Worm (Caenorhabditis elegans) whole organism, young adult: ENCODE results near the gene sqv-4.
A peak's percentile ranks its signal among the peaks of the same experiment; 100 is the strongest.

Experiments used
- B0035.1 ChIP-seq: sonication (generic microtip); optimal IDR thresholded peaks from 2 replicates; lab custom pipeline; 2016; ENCODE audit warnings: missing genetic modification characterization, mild to moderate bottlenecking, missing compliant biosample characterization, missing genotype, missing genetic modification reagents
- B0261.1 ChIP-seq: sonication (generic microtip); optimal IDR thresholded peaks from 2 replicates; lab custom pipeline; 2016; ENCODE audit warnings: mild to moderate bottlenecking, missing genetic modification characterization, moderate library complexity, missing compliant biosample characterization
- B0336.3 ChIP-seq: fragments of 200-800 bp; sonication (Bioruptor generic); IDR thresholded peaks from 2 replicates; pipeline ENCODE4 v1.3.6; 2022; ENCODE audit warnings: missing genetic modification characterization, missing compliant biosample characterization
- D2030.7 ChIP-seq: fragments of 200-800 bp; sonication (Bioruptor generic); IDR thresholded peaks from 2 replicates; pipeline ENCODE4 v1.3.6; 2022; ENCODE audit warnings: missing genetic modification reagents, missing genetic modification characterization, missing compliant biosample characterization
- F10E7.11 ChIP-seq: sonication (generic microtip); optimal IDR thresholded peaks from 2 replicates; lab custom pipeline; 2017; ENCODE audit warnings: mild to moderate bottlenecking, missing genetic modification characterization, moderate library complexity, missing compliant biosample characterization
- F23B12.7 ChIP-seq: sonication (generic microtip); optimal IDR thresholded peaks from 2 replicates; lab custom pipeline; 2017; ENCODE audit warnings: missing genetic modification characterization, mild to moderate bottlenecking, missing compliant biosample characterization, antibody characterized with exemption, moderate library complexity; ENCODE audit not compliant: insufficient read depth
- T26A5.8 ChIP-seq: sonication (generic microtip); optimal IDR thresholded peaks from 2 replicates; lab custom pipeline; 2016; ENCODE audit warnings: missing genetic modification characterization, missing compliant biosample characterization
- Y53G8AR.9 ChIP-seq: fragments of 200-800 bp; sonication (Bioruptor generic); conservative IDR thresholded peaks from 2 replicates; pipeline ENCODE4 v1.3.6; 2022; ENCODE audit warnings: missing genetic modification reagents, missing genetic modification characterization, missing compliant biosample characterization
- Y95B8A.8 ChIP-seq: fragments of 200-800 bp; sonication (Bioruptor generic); IDR thresholded peaks from 2 replicates; pipeline ENCODE4 v1.3.6; 2022; ENCODE audit warnings: missing genetic modification reagents, missing genetic modification characterization, missing compliant biosample characterization
- akir-1 ChIP-seq: fragments of 200-800 bp; sonication (Bioruptor generic); optimal IDR thresholded peaks from 2 replicates; lab custom pipeline; 2018; ENCODE audit warnings: mild to moderate bottlenecking, missing genetic modification characterization, moderate library complexity, missing compliant biosample characterization
- ama-1 ChIP-seq, 3 experiments: fragments of 150-350 bp in 1 of 3; sonication (generic microtip) in 2 of 3; optimal IDR thresholded peaks; 2 replicates each; lab custom pipeline; 2014 to 2018; ENCODE audit warnings: missing biosample characterization in 2 of 3, missing genetic modification characterization in 2 of 3, missing genetic modification reagents in 2 of 3
- bed-1 ChIP-seq: fragments of 200-800 bp; sonication (Bioruptor generic); IDR thresholded peaks from 2 replicates; pipeline ENCODE4 v1.3.6; 2022; ENCODE audit warnings: missing genetic modification reagents, missing genetic modification characterization, missing compliant biosample characterization
- ccch-3 ChIP-seq: fragments of 200-800 bp; sonication (Bioruptor generic); optimal IDR thresholded peaks from 2 replicates; lab custom pipeline; 2018; ENCODE audit warnings: mild to moderate bottlenecking, missing genetic modification characterization, missing compliant biosample characterization
- cebp-2 ChIP-seq: fragments of 200-800 bp; sonication (Bioruptor generic); IDR thresholded peaks from 2 replicates; pipeline ENCODE4 v1.3.6; 2022; ENCODE audit warnings: missing genetic modification characterization, missing compliant biosample characterization
- ceh-100 ChIP-seq: fragments of 200-800 bp; sonication (Bioruptor generic); IDR thresholded peaks from 2 replicates; pipeline ENCODE4 v1.3.6; 2022; ENCODE audit warnings: missing genetic modification reagents, missing genetic modification characterization, missing compliant biosample characterization
- ceh-40 ChIP-seq: fragments of 200-800 bp; sonication (Bioruptor generic); IDR thresholded peaks from 2 replicates; pipeline ENCODE4 v1.3.6; 2022; ENCODE audit warnings: missing genetic modification characterization, missing compliant biosample characterization
- ceh-91 ChIP-seq: fragments of 200-800 bp; sonication (Bioruptor generic); IDR thresholded peaks from 2 replicates; pipeline ENCODE4 v1.3.6; 2022; ENCODE audit warnings: missing genetic modification reagents, missing genetic modification characterization, missing compliant biosample characterization
- dox-1 ChIP-seq: fragments of 200-800 bp; sonication (Bioruptor generic); IDR thresholded peaks from 2 replicates; pipeline ENCODE4 v1.3.6; 2022; ENCODE audit warnings: missing genetic modification reagents, missing genetic modification characterization, missing compliant biosample characterization
- dpff-1 ChIP-seq: sonication (generic microtip); optimal IDR thresholded peaks from 2 replicates; lab custom pipeline; 2017; ENCODE audit warnings: mild to moderate bottlenecking, missing genetic modification characterization, missing compliant biosample characterization
- dpl-1 ChIP-seq: fragments of 150-350 bp; optimal IDR thresholded peaks from 2 replicates; lab custom pipeline; 2014; ENCODE audit warnings: missing biosample characterization, missing genetic modification reagents, missing genetic modification characterization
- efl-1 ChIP-seq: fragments of 150-350 bp; optimal IDR thresholded peaks from 2 replicates; lab custom pipeline; 2014; ENCODE audit warnings: missing biosample characterization, missing genetic modification reagents, missing genetic modification characterization
- egl-18 ChIP-seq: fragments of 200-800 bp; sonication (Bioruptor generic); IDR thresholded peaks from 2 replicates; pipeline ENCODE4 v1.3.6; 2022; ENCODE audit warnings: missing genetic modification reagents, missing genetic modification characterization, missing compliant biosample characterization
- hlh-12 ChIP-seq: sonication (generic microtip); optimal IDR thresholded peaks from 2 replicates; lab custom pipeline; 2016; ENCODE audit warnings: missing genetic modification characterization, missing compliant biosample characterization
- hmg-1.2 ChIP-seq: fragments of 200-800 bp; sonication (Bioruptor generic); IDR thresholded peaks from 2 replicates; pipeline ENCODE4 v1.3.6; 2022; ENCODE audit warnings: missing genetic modification reagents, missing genetic modification characterization, missing compliant biosample characterization
- hsf-1 ChIP-seq: fragments of 200-800 bp; sonication (Bioruptor generic); IDR thresholded peaks from 2 replicates; pipeline ENCODE4 v1.3.6; 2022; ENCODE audit warnings: missing genetic modification reagents, missing genetic modification characterization, missing compliant biosample characterization
- lin-35 ChIP-seq, 3 experiments: fragments of 150-350 bp in 2 of 3; sonication (generic microtip) in 1 of 3; optimal IDR thresholded peaks; 2 replicates each; lab custom pipeline; 2014 to 2018; ENCODE audit warnings: missing biosample characterization in 3 of 3, missing genetic modification characterization in 3 of 3, missing genetic modification reagents in 3 of 3
- lin-40 ChIP-seq: sonication (generic microtip); optimal IDR thresholded peaks from 2 replicates; lab custom pipeline; 2016; ENCODE audit warnings: missing genetic modification characterization, mild to moderate bottlenecking, missing compliant biosample characterization, missing genotype, missing genetic modification reagents
- lin-54 ChIP-seq: fragments of 200-800 bp; sonication (Bioruptor generic); optimal IDR thresholded peaks from 2 replicates; lab custom pipeline; 2018; ENCODE audit warnings: mild to moderate bottlenecking, missing genetic modification characterization, missing compliant biosample characterization
- madf-10 ChIP-seq: sonication (generic microtip); optimal IDR thresholded peaks from 2 replicates; lab custom pipeline; 2016; ENCODE audit warnings: mild to moderate bottlenecking, missing genetic modification characterization, missing compliant biosample characterization
- madf-3 ChIP-seq: fragments of 200-800 bp; sonication (Bioruptor generic); IDR thresholded peaks from 2 replicates; pipeline ENCODE4 v1.3.6; 2022; ENCODE audit warnings: missing genetic modification reagents, missing genetic modification characterization, missing compliant biosample characterization
- madf-8 ChIP-seq: fragments of 200-800 bp; sonication (Bioruptor generic); conservative IDR thresholded peaks from 2 replicates; pipeline ENCODE4 v1.3.6; 2022; ENCODE audit warnings: missing genetic modification reagents, missing genetic modification characterization, missing compliant biosample characterization
- nhr-27 ChIP-seq: fragments of 200-800 bp; sonication (Bioruptor generic); optimal IDR thresholded peaks from 2 replicates; lab custom pipeline; 2018; ENCODE audit warnings: mild to moderate bottlenecking, missing genetic modification characterization, moderate library complexity, missing compliant biosample characterization
- nhr-80 ChIP-seq: sonication (generic microtip); optimal IDR thresholded peaks from 2 replicates; lab custom pipeline; 2016; ENCODE audit warnings: missing genetic modification characterization, missing compliant biosample characterization
- rcor-1 ChIP-seq: fragments of 200-800 bp; sonication (Bioruptor generic); IDR thresholded peaks from 2 replicates; pipeline ENCODE4 v1.3.6; 2022; ENCODE audit warnings: missing genetic modification reagents, missing genetic modification characterization, missing compliant biosample characterization
- repo-1 ChIP-seq: sonication (generic microtip); optimal IDR thresholded peaks from 2 replicates; lab custom pipeline; 2017; ENCODE audit warnings: mild to moderate bottlenecking, missing genetic modification characterization, missing compliant biosample characterization
- snpc-1.1 ChIP-seq: sonication (generic microtip); optimal IDR thresholded peaks from 2 replicates; lab custom pipeline; 2017; ENCODE audit warnings: missing genetic modification characterization, mild to moderate bottlenecking, missing compliant biosample characterization, antibody characterized with exemption, moderate library complexity, missing genotype, missing genetic modification reagents; ENCODE audit not compliant: insufficient read depth
- snpc-4 ChIP-seq, 5 experiments: fragments of 150-350 bp in 1 of 5; sonication (generic microtip) in 4 of 5; optimal IDR thresholded peaks; 2 replicates each; lab custom pipeline; 2014 to 2018; ENCODE audit warnings: missing genetic modification characterization in 5 of 5, missing biosample characterization in 3 of 5, antibody characterized with exemption in 2 of 5, mild to moderate bottlenecking in 2 of 5, missing compliant biosample characterization in 2 of 5, missing genotype in 2 of 5, moderate library complexity in 2 of 5, missing genetic modification reagents in 1 of 5
- somi-1 ChIP-seq: fragments of 200-800 bp; sonication (Bioruptor generic); optimal IDR thresholded peaks from 2 replicates; lab custom pipeline; 2018; ENCODE audit warnings: mild to moderate bottlenecking, missing genetic modification characterization, missing compliant biosample characterization
- zim-3 ChIP-seq: sonication (generic microtip); optimal IDR thresholded peaks from 2 replicates; lab custom pipeline; 2017; ENCODE audit warnings: mild to moderate bottlenecking, missing genetic modification characterization, moderate library complexity, missing compliant biosample characterization
- ztf-28 ChIP-seq: fragments of 200-800 bp; sonication (Bioruptor generic); IDR thresholded peaks from 2 replicates; pipeline ENCODE4 v1.3.6; 2022; ENCODE audit warnings: missing genetic modification reagents, missing genetic modification characterization, missing compliant biosample characterization

Gene sqv-4

ce11 chrV:10667284-10667683, 6.0 kb upstream of the sqv-4 start, which contains the start of gene twk-12:
Gene twk-12, plus strand, starts transcription at chrV:10667584.
- TF ChIP-seq B0261.1: no peak
- TF ChIP-seq ceh-100: no peak
- no peak for TF ChIP-seq repo-1 (tag; lab: Kevin White, UChicago)
- no peak for TF ChIP-seq madf-3 (GFP tag; lab: Robert Waterston, UW)
- no peak for TF ChIP-seq ccch-3 (GFP tag; lab: Kevin White, UChicago)
- TF ChIP-seq ztf-28: no peak
- no peak for TF ChIP-seq rcor-1
- TF ChIP-seq dox-1: no peak
- no peak for TF ChIP-seq nhr-80 (tag; lab: Kevin White, UChicago)
- TF ChIP-seq lin-54: no peak
- TF ChIP-seq F23B12.7 (tag; lab: Kevin White, UChicago): no peak
- no peak for TF ChIP-seq Y95B8A.8 (GFP tag; lab: Robert Waterston, UW)
- TF ChIP-seq T26A5.8 (tag; lab: Kevin White, UChicago): no peak
- TF ChIP-seq madf-10: no peak
- TF ChIP-seq akir-1: no peak
- TF ChIP-seq dpff-1 (tag; lab: Kevin White, UChicago): no peak
- no peak for TF ChIP-seq ama-1 (optimal IDR thresholded peaks at IDR 0.05; lab: Kevin White, UChicago)
- TF ChIP-seq ama-1 (GFP tag; optimal IDR thresholded peaks at IDR 0.05; lab: Kevin White, UChicago): no peak
- TF ChIP-seq zim-3 (tag; lab: Kevin White, UChicago): no peak
- no peak for TF ChIP-seq snpc-4 (GFP tag; optimal IDR thresholded peaks at IDR 0.05; lab: Kevin White, UChicago)
- no peak for TF ChIP-seq snpc-4 (tag; optimal IDR thresholded peaks at IDR 0.05; lab: Kevin White, UChicago)
- no peak for TF ChIP-seq hmg-1.2 (GFP tag; lab: Robert Waterston, UW)

- TF ChIP-seq snpc-1.1 (tag; lab: Kevin White, UChicago): no peak
- TF ChIP-seq B0261.1: no peak
- no peak for TF ChIP-seq B0336.3 (GFP tag; lab: Robert Waterston, UW)
- no peak for TF ChIP-seq madf-10
- TF ChIP-seq egl-18 (GFP tag; lab: Robert Waterston, UW): no peak
- no peak for TF ChIP-seq ceh-40 (GFP tag; lab: Robert Waterston, UW)
- TF ChIP-seq lin-35 (GFP tag; optimal IDR thresholded peaks at IDR 0.05; lab: Kevin White, UChicago): no peak
- TF ChIP-seq nhr-27 (tag; lab: Kevin White, UChicago): no peak
- no peak for TF ChIP-seq D2030.7
- no peak for TF ChIP-seq somi-1 (GFP tag; lab: Kevin White, UChicago)
- TF ChIP-seq cebp-2 (GFP tag; lab: Robert Waterston, UW): no peak
- TF ChIP-seq ceh-91 (GFP tag; lab: Robert Waterston, UW): no peak
- TF ChIP-seq bed-1 (GFP tag; lab: Robert Waterston, UW): no peak
- TF ChIP-seq Y53G8AR.9 (GFP tag; lab: Robert Waterston, UW): no peak
- no peak for TF ChIP-seq F10E7.11
- no peak for TF ChIP-seq hlh-12 (tag; lab: Kevin White, UChicago)
These were observed 3.0 kb upstream of the sqv-4 start for ce11 chrV:10664271-10664670.

DNA sequence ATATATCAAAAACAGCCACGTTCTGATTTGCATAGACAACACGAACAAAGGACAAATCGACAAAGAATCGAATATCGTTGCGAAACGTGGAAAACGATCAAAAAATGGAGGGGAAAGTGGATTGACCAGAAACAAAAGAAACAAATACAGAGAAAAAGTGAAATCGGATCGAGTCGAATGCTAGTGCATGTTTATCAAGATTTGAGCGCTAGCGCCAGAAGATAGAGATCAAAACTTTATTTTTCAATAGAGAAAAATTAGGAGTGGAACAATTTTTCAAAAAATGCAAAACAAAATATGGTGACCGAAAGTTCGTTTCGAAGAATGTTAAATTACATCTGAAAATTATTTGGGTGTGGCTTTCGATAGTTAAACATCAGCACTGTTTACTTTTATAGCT, 733 bp upstream of the sqv-4 start:
- TF ChIP-seq efl-1 (GFP tag; lab: Kevin White, UChicago) (peak; percentile 71), B0035.1 (no peak), hsf-1 (GFP tag; lab: Robert Waterston, UW) (no peak), Y95B8A.8 (GFP tag; lab: Robert Waterston, UW) (no peak), lin-40 (tag; lab: Kevin White, UChicago) (no peak), dpl-1 (peak; percentile 14), F10E7.11 (no peak), madf-8 (peak; percentile 40)
